Worm (Caenorhabditis elegans) whole organism, L4 larva: ENCODE results near the gene T01H10.11.

Source experiments
- ZK337.2 ChIP-seq: fragments of 200-800 bp; sonication (Bioruptor generic); IDR thresholded peaks from 2 replicates; pipeline ENCODE4 v1.3.6; 2022; ENCODE audit warnings: missing genetic modification reagents, missing genetic modification characterization, missing compliant biosample characterization
- aha-1 ChIP-seq: fragments of 150-350 bp; peaks from one replicate; lab custom pipeline; 2014; ENCODE audit warnings: missing biosample characterization, missing genetic modification characterization
- ceh-28 ChIP-seq: fragments of 150-350 bp; optimal IDR thresholded peaks from 2 replicates; lab custom pipeline; 2014; ENCODE audit warnings: missing biosample characterization, missing genetic modification reagents, missing genetic modification characterization
- ceh-32 ChIP-seq: sonication (generic microtip); optimal IDR thresholded peaks from 2 replicates; lab custom pipeline; 2016; ENCODE audit warnings: mild to moderate bottlenecking, missing genetic modification characterization, missing compliant biosample characterization; ENCODE audit not compliant: poor library complexity
- ceh-82 ChIP-seq: sonication (generic microtip); optimal IDR thresholded peaks from 2 replicates; lab custom pipeline; 2017; ENCODE audit warnings: missing biosample characterization, missing genetic modification characterization
- ctbp-1 ChIP-seq: fragments of 200-800 bp; sonication (Bioruptor generic); IDR thresholded peaks from 2 replicates; pipeline ENCODE4 v1.3.6; 2022; ENCODE audit warnings: missing genetic modification reagents, missing genetic modification characterization, missing compliant biosample characterization
- daf-16 ChIP-seq, 3 experiments: sonication (generic microtip); optimal IDR thresholded peaks; 2 replicates each; lab custom pipeline; 2016 to 2017; ENCODE audit warnings: missing genetic modification characterization in 3 of 3, missing genetic modification reagents in 3 of 3, mild to moderate bottlenecking in 2 of 3, missing compliant biosample characterization in 2 of 3, missing biosample characterization in 1 of 3, moderate library complexity in 1 of 3
- daf-19 ChIP-seq: fragments of 200-800 bp; sonication (Bioruptor generic); conservative IDR thresholded peaks from 2 replicates; pipeline ENCODE4 v1.3.6; 2022; ENCODE audit warnings: missing genetic modification characterization, missing compliant biosample characterization
- daf-8 ChIP-seq: fragments of 200-800 bp; sonication (Bioruptor generic); IDR thresholded peaks from 2 replicates; pipeline ENCODE4 v1.3.6; 2022; ENCODE audit warnings: missing genetic modification characterization, missing compliant biosample characterization
- dmd-6 ChIP-seq: fragments of 200-800 bp; sonication (Bioruptor generic); IDR thresholded peaks from 2 replicates; pipeline ENCODE4 v1.3.6; 2022; ENCODE audit warnings: missing genetic modification reagents, missing genetic modification characterization, missing compliant biosample characterization
- dve-1 ChIP-seq: sonication (generic microtip); optimal IDR thresholded peaks from 2 replicates; lab custom pipeline; 2017; ENCODE audit warnings: antibody characterized with exemption, mild to moderate bottlenecking, missing genetic modification characterization, missing compliant biosample characterization; ENCODE audit not compliant: insufficient read depth
- fkh-10 ChIP-seq: fragments of 150-350 bp; optimal IDR thresholded peaks from 2 replicates; lab custom pipeline; 2014; ENCODE audit warnings: missing biosample characterization, missing genetic modification reagents, missing genetic modification characterization
- fos-1 ChIP-seq: fragments of 150-350 bp; optimal IDR thresholded peaks from 2 replicates; lab custom pipeline; 2014; ENCODE audit warnings: missing biosample characterization, missing genetic modification characterization
- hif-1 ChIP-seq, 2 experiments: sonication (generic microtip); optimal IDR thresholded peaks; 2 replicates each; lab custom pipeline; 2016 to 2017; ENCODE audit warnings: missing compliant biosample characterization in 2 of 2, missing genetic modification characterization in 2 of 2, missing genetic modification reagents in 2 of 2, missing genotype in 2 of 2, mild to moderate bottlenecking in 1 of 2
- hlh-11 ChIP-seq: fragments of 200-800 bp; sonication (Bioruptor generic); optimal IDR thresholded peaks from 2 replicates; lab custom pipeline; 2018; ENCODE audit warnings: mild to moderate bottlenecking, missing genetic modification characterization, missing compliant biosample characterization
- hlh-30 ChIP-seq: sonication (generic microtip); optimal IDR thresholded peaks from 2 replicates; lab custom pipeline; 2017; ENCODE audit warnings: antibody characterized with exemption, mild to moderate bottlenecking, missing genetic modification characterization, missing compliant biosample characterization; ENCODE audit not compliant: insufficient read depth
- lin-1 ChIP-seq: fragments of 200-800 bp; sonication (Bioruptor generic); IDR thresholded peaks from 2 replicates; pipeline ENCODE4 v1.3.6; 2022; ENCODE audit warnings: missing genetic modification reagents, missing genetic modification characterization, missing compliant biosample characterization
- madf-9 ChIP-seq: fragments of 200-800 bp; sonication (Bioruptor generic); conservative IDR thresholded peaks from 2 replicates; pipeline ENCODE4 v1.3.6; 2022; ENCODE audit warnings: missing genetic modification reagents, missing genetic modification characterization, missing compliant biosample characterization
- mep-1 ChIP-seq: fragments of 150-350 bp; sonication (generic microtip); optimal IDR thresholded peaks from 3 replicates; lab custom pipeline; 2014; ENCODE audit warnings: missing biosample characterization, missing genetic modification characterization
- mxl-3 ChIP-seq: fragments of 200-800 bp; sonication (Bioruptor generic); optimal IDR thresholded peaks from 2 replicates; lab custom pipeline; 2018; ENCODE audit warnings: mild to moderate bottlenecking, missing genetic modification characterization, missing compliant biosample characterization
- nhr-102 ChIP-seq: sonication (generic microtip); optimal IDR thresholded peaks from 2 replicates; lab custom pipeline; 2016; ENCODE audit warnings: mild to moderate bottlenecking, missing genetic modification characterization, moderate library complexity, missing compliant biosample characterization
- nhr-11 ChIP-seq: fragments of 150-350 bp; optimal IDR thresholded peaks from 2 replicates; lab custom pipeline; 2014; ENCODE audit warnings: missing biosample characterization, missing genetic modification characterization
- nhr-28 ChIP-seq: fragments of 150-350 bp; optimal IDR thresholded peaks from 2 replicates; lab custom pipeline; 2014; ENCODE audit warnings: missing biosample characterization, missing genetic modification characterization
- nhr-48 ChIP-seq: sonication (generic microtip); optimal IDR thresholded peaks from 2 replicates; lab custom pipeline; 2016; ENCODE audit warnings: mild to moderate bottlenecking, missing genetic modification characterization, missing compliant biosample characterization
- pha-4 ChIP-seq, 2 experiments: fragments of 150-350 bp in 1 of 2; fragments of 200-800 bp in 1 of 2; sonication (Bioruptor generic) in 1 of 2; IDR thresholded peaks in 1 of 2; optimal IDR thresholded peaks in 1 of 2; 2 replicates each; pipeline versions ENCODE4 v1.3.6 to Lab custom; 2014 to 2022; ENCODE audit warnings: missing genetic modification characterization in 2 of 2, missing genetic modification reagents in 2 of 2, missing biosample characterization in 1 of 2, missing compliant biosample characterization in 1 of 2
- pqm-1 ChIP-seq: sonication (generic microtip); optimal IDR thresholded peaks from 2 replicates; lab custom pipeline; 2017; ENCODE audit warnings: missing biosample characterization, missing genetic modification characterization
- saeg-2 ChIP-seq: fragments of 200-800 bp; sonication (Bioruptor generic); IDR thresholded peaks from 2 replicates; pipeline ENCODE4 v1.3.6; 2022; ENCODE audit warnings: missing genetic modification reagents, missing genetic modification characterization, missing compliant biosample characterization
- skn-1 ChIP-seq: fragments of 150-350 bp; optimal IDR thresholded peaks from 2 replicates; lab custom pipeline; 2014; ENCODE audit warnings: missing biosample characterization, missing genetic modification characterization
- unc-130 ChIP-seq: sonication (generic microtip); optimal IDR thresholded peaks from 2 replicates; lab custom pipeline; 2016; ENCODE audit warnings: missing genetic modification reagents, missing genetic modification characterization, missing compliant biosample characterization
- unc-62 ChIP-seq, 3 experiments: fragments of 150-350 bp in 1 of 3; sonication (generic microtip); optimal IDR thresholded peaks in 2 of 3; peaks in 1 of 3; 1 replicate in 1 of 3; 2 replicates in 2 of 3; lab custom pipeline; 2014 to 2017; ENCODE audit warnings: missing biosample characterization in 3 of 3, missing genetic modification characterization in 3 of 3, missing genetic modification reagents in 3 of 3, missing genotype in 1 of 3
- vab-7 ChIP-seq: fragments of 200-800 bp; sonication (Bioruptor generic); IDR thresholded peaks from 2 replicates; pipeline ENCODE4 v1.3.6; 2022; ENCODE audit warnings: missing genetic modification reagents, missing genetic modification characterization, missing compliant biosample characterization
- zfp-2 ChIP-seq: sonication (generic microtip); optimal IDR thresholded peaks from 2 replicates; lab custom pipeline; 2016; ENCODE audit warnings: mild to moderate bottlenecking, missing genetic modification characterization, missing compliant biosample characterization

Gene T01H10.11

ce11 chrX:12143693-12144092, 20.4 kb downstream of the T01H10.11 start, which contains the start of gene M153.5:
Gene M153.5, plus strand, starts transcription at chrX:12143993.
- TF ChIP-seq ctbp-1 (no peak), hif-1 (tag; optimal IDR thresholded peaks at IDR 0.05; lab: Kevin White, UChicago) (no peak), fkh-10 (GFP tag; lab: Kevin White, UChicago) (no peak), mep-1 (tag; lab: Kevin White, UChicago) (no peak), nhr-48 (tag; lab: Kevin White, UChicago) (no peak), lin-1 (GFP tag; lab: Robert Waterston, UW) (no peak), fos-1 (tag; lab: Kevin White, UChicago) (no peak), hlh-30 (tag; lab: Kevin White, UChicago) (no peak), pha-4 (GFP tag; IDR thresholded peaks at IDR 0.05; lab: Robert Waterston, UW) (no peak), pha-4 (tag; optimal IDR thresholded peaks at IDR 0.05; lab: Kevin White, UChicago) (no peak), daf-8 (GFP tag; lab: Robert Waterston, UW) (no peak), ceh-28 (tag; lab: Kevin White, UChicago) (no peak), nhr-102 (tag; lab: Kevin White, UChicago) (no peak)

ce11 chrX:12145919-12146318, 22.7 kb downstream of the T01H10.11 start:
- TF ChIP-seq unc-62 (GFP tag; optimal IDR thresholded peaks at IDR 0.05 in 1 of 2; lab: Kevin White, UChicago) (peak in 1 of 2 experiments; percentile 85), unc-62 (tag; optimal IDR thresholded peaks at IDR 0.05; lab: Kevin White, UChicago) (no peak), ceh-82 (tag; lab: Kevin White, UChicago) (no peak), nhr-28 (tag; lab: Kevin White, UChicago) (peak; percentile 30), daf-16 (GFP tag; optimal IDR thresholded peaks at IDR 0.05; lab: Kevin White, UChicago) (no peak), daf-16 (tag; optimal IDR thresholded peaks at IDR 0.05; lab: Kevin White, UChicago) (peak; percentile 72), dve-1 (peak; percentile 47), ceh-32 (tag; lab: Kevin White, UChicago) (no peak), pqm-1 (peak; percentile 20)

DNA sequence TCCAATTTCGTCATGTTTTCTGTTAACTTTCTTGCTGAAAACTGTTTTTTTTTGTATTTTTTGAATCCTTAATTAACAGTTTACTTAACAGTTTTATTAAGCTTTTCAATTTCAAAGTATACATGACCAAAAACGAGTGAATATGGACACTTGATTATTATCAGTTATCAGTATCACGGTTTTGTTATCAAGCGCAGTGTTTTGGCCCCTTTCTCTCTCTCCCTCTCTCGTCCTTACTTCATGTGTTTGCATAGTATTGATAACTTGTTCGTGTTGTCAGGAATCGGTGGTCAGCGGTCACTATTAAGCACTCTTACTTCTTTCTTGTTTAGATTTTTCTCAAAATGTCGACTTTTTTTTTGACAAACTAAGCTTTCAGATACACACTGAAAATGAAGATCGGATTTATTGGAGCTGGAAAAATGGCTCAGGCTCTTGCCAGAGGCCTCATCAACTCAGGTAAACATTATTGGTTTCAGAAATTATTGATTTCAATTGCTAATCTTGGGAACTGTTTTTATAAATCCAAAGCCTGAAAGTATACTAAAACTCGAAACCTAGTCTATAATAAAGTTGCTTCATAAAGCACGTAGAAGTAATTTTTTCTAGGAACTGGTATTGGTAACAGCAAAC, 23.3 kb downstream of the T01H10.11 start, which contains the start of gene pycr-1:
Gene pycr-1 (plus strand): TSS at position 380 of the 633 bp plus-strand sequence.
- TF ChIP-seq hlh-30 (tag; lab: Kevin White, UChicago): peak; percentile 24
- TF ChIP-seq pqm-1: peak; percentile 77
- no peak for TF ChIP-seq unc-130 (GFP tag; lab: Kevin White, UChicago)
- no peak for TF ChIP-seq skn-1 (tag; lab: Kevin White, UChicago)
- peak; percentile 14 for TF ChIP-seq dve-1
- TF ChIP-seq aha-1 (tag; lab: Kevin White, UChicago): peak; percentile 62
- TF ChIP-seq hlh-11: peak; percentile 49
- no peak for TF ChIP-seq saeg-2 (GFP tag; lab: Robert Waterston, UW)
- TF ChIP-seq vab-7 (GFP tag; lab: Robert Waterston, UW): no peak
- TF ChIP-seq nhr-28 (tag; lab: Kevin White, UChicago): peak; percentile 65
- TF ChIP-seq mxl-3 (GFP tag; lab: Kevin White, UChicago): no peak
- TF ChIP-seq zfp-2 (tag; lab: Kevin White, UChicago): no peak
- TF ChIP-seq ZK337.2 (GFP tag; lab: Robert Waterston, UW): no peak
- peak; percentile 39 for TF ChIP-seq dmd-6
- no peak for TF ChIP-seq daf-16 (GFP tag; optimal IDR thresholded peaks at IDR 0.05; lab: Kevin White, UChicago)
- peak; percentile 90 for TF ChIP-seq daf-16 (tag; optimal IDR thresholded peaks at IDR 0.05; lab: Kevin White, UChicago)

- no peak for TF ChIP-seq zfp-2 (tag; lab: Kevin White, UChicago)
- no peak for TF ChIP-seq aha-1 (tag; lab: Kevin White, UChicago)
- no peak for TF ChIP-seq madf-9
- TF ChIP-seq nhr-11 (tag; lab: Kevin White, UChicago): peak; percentile 4
- no peak for TF ChIP-seq daf-19 (GFP tag; lab: Robert Waterston, UW)
These were observed 26.4 kb downstream of the T01H10.11 start, which contains the start of gene znf-474 for ce11 chrX:12149638-12150137. Gene znf-474, plus strand, starts transcription at chrX:12149924.
